Fruit fly (Drosophila melanogaster): ENCODE measurements around the gene CG14556.
A peak's percentile ranks its signal among the peaks of the same experiment; 100 is the strongest.

CG14556 gene

DNA sequence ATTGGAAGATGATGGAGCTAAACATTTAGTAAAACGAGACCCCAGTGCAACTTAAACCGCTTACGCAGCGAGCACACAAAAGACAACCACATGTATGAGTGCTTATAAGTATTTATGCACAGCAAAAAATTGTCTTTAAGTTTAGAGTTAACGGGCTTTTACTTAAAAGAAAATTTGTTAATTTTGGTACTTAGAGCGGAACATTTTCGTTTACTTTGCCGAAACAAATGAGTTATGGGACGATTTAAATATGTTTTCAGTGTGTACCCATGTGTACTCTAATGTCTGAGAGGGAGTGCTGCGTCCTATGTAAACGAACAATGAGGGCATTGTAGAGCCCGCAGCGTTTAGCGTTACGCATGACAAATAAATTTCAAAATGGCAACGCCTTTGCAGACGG, 4.7 kb upstream of the CG14556 start (continued):
- TF ChIP-seq D19A (tag; optimal IDR thresholded peaks at IDR 0.05), result no peak
- no peak for TF ChIP-seq ato (GFP tag; IDR thresholded peaks at IDR 0.05; ENCODE audit: partially characterized antibody)
- TF ChIP-seq CG16863 (GFP tag; optimal IDR thresholded peaks at IDR 0.05), result peak; percentile 38
- TF ChIP-seq shn (GFP tag; optimal IDR thresholded peaks at IDR 0.05), result peak; percentile 3
- no peak for TF ChIP-seq Atf3 (GFP tag; optimal IDR thresholded peaks at IDR 0.05)
- peak; percentile 62 for TF ChIP-seq E2f1 (GFP tag; IDR thresholded peaks at IDR 0.05)
- no peak for TF ChIP-seq CrebB (tag; optimal IDR thresholded peaks at IDR 0.05)
- peak; percentile 46 for TF ChIP-seq ind (GFP tag; optimal IDR thresholded peaks at IDR 0.05)
- TF ChIP-seq CG7786 (GFP tag; optimal IDR thresholded peaks at IDR 0.05), result peak; percentile 21
- TF ChIP-seq CG3847 (GFP tag; IDR thresholded peaks at IDR 0.05), result 0 out of 2 replicates have a peak, but pooled peaks have one; percentile 31
- TF ChIP-seq ems (GFP tag; optimal IDR thresholded peaks at IDR 0.05), result no peak
- TF ChIP-seq wek (GFP tag; optimal IDR thresholded peaks at IDR 0.05), result no peak
- TF ChIP-seq CG11456 (GFP tag; IDR thresholded peaks at IDR 0.05), result no peak
- no peak for TF ChIP-seq CoRest (tag; optimal IDR thresholded peaks at IDR 0.05)
- peak; percentile 51; the same call in 1 of the 2 replicates for TF ChIP-seq seq (GFP tag; IDR thresholded peaks at IDR 0.05)
- TF ChIP-seq CG13287 (GFP tag; IDR thresholded peaks at IDR 0.05; ENCODE audit: partially characterized antibody), result no peak
- TF ChIP-seq tup (GFP tag; optimal IDR thresholded peaks at IDR 0.05), result no peak
- no peak for TF ChIP-seq C15 (GFP tag; IDR thresholded peaks at IDR 0.05)
- TF ChIP-seq CG12104 (GFP tag; optimal IDR thresholded peaks at IDR 0.05), result no peak
- TF ChIP-seq CG9727 (GFP tag; optimal IDR thresholded peaks at IDR 0.05), result no peak
- no peak for TF ChIP-seq Nf-YC (tag; optimal IDR thresholded peaks at IDR 0.05)
- peak; percentile 22 for TF ChIP-seq tx (GFP tag; optimal IDR thresholded peaks at IDR 0.05)
- TF ChIP-seq Max (GFP tag; optimal IDR thresholded peaks at IDR 0.05), result no peak
- TF ChIP-seq Rfx (GFP tag; IDR thresholded peaks at IDR 0.05), result peak; percentile 35; the same call in 1 of the 2 replicates
- no peak for TF ChIP-seq Mes4 (GFP tag; optimal IDR thresholded peaks at IDR 0.05)
- TF ChIP-seq gcm (GFP tag; optimal IDR thresholded peaks at IDR 0.05), result peak; percentile 11
- TF ChIP-seq pum (GFP tag; optimal IDR thresholded peaks at IDR 0.05), result no peak
- no peak for TF ChIP-seq CG7271 (tag; optimal IDR thresholded peaks at IDR 0.05)
- no peak for TF ChIP-seq ATbp (GFP tag; optimal IDR thresholded peaks at IDR 0.05)
- TF ChIP-seq CG17829 (tag; optimal IDR thresholded peaks at IDR 0.05), result peak; percentile 8
- peak; percentile 9 for TF ChIP-seq HHEX (GFP tag; optimal IDR thresholded peaks at IDR 0.05)
- TF ChIP-seq CG3281 (GFP tag; optimal IDR thresholded peaks at IDR 0.05), result peak; percentile 28
- TF ChIP-seq gem (tag; optimal IDR thresholded peaks at IDR 0.05), result peak; percentile 62
- no peak for TF ChIP-seq sqz (GFP tag; optimal IDR thresholded peaks at IDR 0.05)
- TF ChIP-seq eyg (GFP tag; optimal IDR thresholded peaks at IDR 0.05), result peak; percentile 24
- TF ChIP-seq CG13424 (tag; optimal IDR thresholded peaks at IDR 0.05), result peak; percentile 36
- TF ChIP-seq CG15011 (GFP tag; optimal IDR thresholded peaks at IDR 0.05), result no peak
- no peak for TF ChIP-seq CG2202 (tag; optimal IDR thresholded peaks at IDR 0.05)
- TF ChIP-seq aop (GFP tag; IDR thresholded peaks at IDR 0.05), result 0 out of 2 replicates have a peak, but pooled peaks have one; percentile 11
- TF ChIP-seq CG10147 (GFP tag; optimal IDR thresholded peaks at IDR 0.05), result peak; percentile 13
- no peak for TF ChIP-seq gce (GFP tag; IDR thresholded peaks at IDR 0.05)
- TF ChIP-seq pb (GFP tag; optimal IDR thresholded peaks at IDR 0.05), result no peak
- TF ChIP-seq otp (GFP tag; IDR thresholded peaks at IDR 0.05), result 0 out of 3 replicates have a peak, but pooled peaks have one; percentile 31
- TF ChIP-seq Fer2 (tag; optimal IDR thresholded peaks at IDR 0.05), result no peak
- TF ChIP-seq Fer3 (tag; optimal IDR thresholded peaks at IDR 0.05), result peak; percentile 32
- no peak for TF ChIP-seq lov (optimal IDR thresholded peaks at IDR 0.05)
- TF ChIP-seq lov (GFP tag; IDR thresholded peaks at IDR 0.05), result no peak
- TF ChIP-seq Elba2 (GFP tag; optimal IDR thresholded peaks at IDR 0.05), result no peak
- no peak for TF ChIP-seq Vsx1 (GFP tag; optimal IDR thresholded peaks at IDR 0.05)
- TF ChIP-seq CG10543 (GFP tag; optimal IDR thresholded peaks at IDR 0.05), result no peak
- peak; percentile 66 for TF ChIP-seq row (GFP tag; IDR thresholded peaks at IDR 0.05)
- no peak for TF ChIP-seq CG17361 (GFP tag; IDR thresholded peaks at IDR 0.05)

Measured in whole organism, embryonic.